Fruit fly (Drosophila melanogaster) whole organism, embryonic: Measurements from ENCODE around the gene MED15.

Source experiments
- Adf1 ChIP-seq: fragments of 200-800 bp; sonication (Bioruptor generic); IDR thresholded peaks from 2 replicates; pipeline ENCODE4 v1.3.6; 2022; ENCODE audit warnings: missing biosample characterization, missing genetic modification characterization
- Bgb ChIP-seq: fragments of 200-800 bp; sonication (Bioruptor generic); IDR thresholded peaks from 2 replicates; pipeline ENCODE4 v1.3.6; 2022; ENCODE audit warnings: missing biosample characterization, missing genetic modification characterization; ENCODE audit not compliant: partially characterized antibody
- Blimp-1 ChIP-seq: fragments of 200-800 bp; sonication (Bioruptor generic); optimal IDR thresholded peaks from 3 replicates; lab custom pipeline; 2018; ENCODE audit warnings: missing biosample characterization, missing genetic modification characterization, mild to moderate bottlenecking, moderate library complexity, missing genetic modification reagents
- CG11247 ChIP-seq: fragments of 200-800 bp; sonication (Bioruptor generic); IDR thresholded peaks from 2 replicates; pipeline ENCODE4 v1.3.6; 2022; ENCODE audit warnings: missing biosample characterization, missing genetic modification characterization
- CG11504 ChIP-seq: fragments of 200-800 bp; sonication (Bioruptor generic); optimal IDR thresholded peaks from 3 replicates; lab custom pipeline; 2019; ENCODE audit warnings: missing biosample characterization, mild to moderate bottlenecking, missing genetic modification characterization, moderate library complexity
- CG12071 ChIP-seq: fragments of 200-800 bp; sonication (Bioruptor generic); optimal IDR thresholded peaks from 3 replicates; lab custom pipeline; 2018; ENCODE audit warnings: missing biosample characterization, mild to moderate bottlenecking, missing genetic modification characterization
- CG12391 ChIP-seq: fragments of 200-800 bp; sonication (Bioruptor generic); optimal IDR thresholded peaks from 3 replicates; lab custom pipeline; 2018; ENCODE audit warnings: missing biosample characterization, mild to moderate bottlenecking, missing genetic modification characterization, moderate library complexity
- CG12769 ChIP-seq: fragments of 200-800 bp; sonication (Bioruptor generic); optimal IDR thresholded peaks from 2 replicates; lab custom pipeline; 2019; ENCODE audit warnings: missing biosample characterization, mild to moderate bottlenecking, missing genetic modification characterization, moderate library complexity
- CG13123 ChIP-seq: fragments of 200-800 bp; sonication (Bioruptor generic); optimal IDR thresholded peaks from 2 replicates; lab custom pipeline; 2016; ENCODE audit warnings: missing biosample characterization, missing genetic modification characterization
- CG13894 ChIP-seq: fragments of 200-800 bp; sonication (Bioruptor generic); optimal IDR thresholded peaks from 3 replicates; lab custom pipeline; 2018; ENCODE audit warnings: missing biosample characterization, mild to moderate bottlenecking, missing genetic modification characterization, moderate library complexity
- CG15269 ChIP-seq: fragments of 200-800 bp; sonication (Bioruptor generic); optimal IDR thresholded peaks from 2 replicates; lab custom pipeline; 2018; ENCODE audit warnings: missing biosample characterization, mild to moderate bottlenecking, missing genetic modification characterization, moderate library complexity
- CG15696 ChIP-seq: fragments of 200-800 bp; sonication (Bioruptor generic); optimal IDR thresholded peaks from 2 replicates; lab custom pipeline; 2019; ENCODE audit warnings: missing biosample characterization, mild to moderate bottlenecking, missing genetic modification characterization, moderate library complexity
- CG17186 ChIP-seq: fragments of 200-800 bp; sonication (Bioruptor generic); optimal IDR thresholded peaks from 3 replicates; lab custom pipeline; 2017; ENCODE audit warnings: missing biosample characterization, missing genetic modification reagents, missing genetic modification characterization
- CG17802 ChIP-seq: fragments of 200-800 bp; sonication (Bioruptor generic); optimal IDR thresholded peaks from 2 replicates; lab custom pipeline; 2018; ENCODE audit warnings: missing biosample characterization, mild to moderate bottlenecking, missing genetic modification characterization, moderate library complexity
- CG2129 ChIP-seq: fragments of 200-800 bp; sonication (Bioruptor generic); IDR thresholded peaks from 2 replicates; pipeline ENCODE4 v1.3.6; 2022; ENCODE audit warnings: missing biosample characterization, missing genetic modification characterization; ENCODE audit not compliant: partially characterized antibody
- CG4820 ChIP-seq: fragments of 200-800 bp; sonication (Bioruptor generic); optimal IDR thresholded peaks from 3 replicates; lab custom pipeline; 2016; ENCODE audit warnings: missing biosample characterization, missing genetic modification characterization
- CG5180 ChIP-seq: fragments of 200-800 bp; sonication (Bioruptor generic); optimal IDR thresholded peaks from 3 replicates; lab custom pipeline; 2017; ENCODE audit warnings: missing biosample characterization, missing genetic modification characterization, mild to moderate bottlenecking, moderate library complexity, missing genetic modification reagents
- CG6272 ChIP-seq: fragments of 200-800 bp; sonication (Bioruptor generic); IDR thresholded peaks from 2 replicates; pipeline ENCODE4 v1.3.6; 2022; ENCODE audit warnings: missing biosample characterization, missing genetic modification characterization
- CG7372 ChIP-seq: fragments of 200-800 bp; sonication (Bioruptor generic); IDR thresholded peaks from 2 replicates; pipeline ENCODE4 v1.3.6; 2022; ENCODE audit warnings: missing biosample characterization, missing genetic modification characterization
- CG7839 ChIP-seq: fragments of 200-800 bp; sonication (Bioruptor generic); optimal IDR thresholded peaks from 3 replicates; lab custom pipeline; 2018; ENCODE audit warnings: missing biosample characterization, mild to moderate bottlenecking, missing genetic modification characterization, moderate library complexity
- CG7928 ChIP-seq: fragments of 200-800 bp; sonication (Bioruptor generic); optimal IDR thresholded peaks from 2 replicates; lab custom pipeline; 2017; ENCODE audit warnings: missing biosample characterization, mild to moderate bottlenecking, missing genetic modification characterization
- CkIIα-i1 ChIP-seq: fragments of 200-800 bp; sonication (Bioruptor generic); IDR thresholded peaks from 2 replicates; pipeline ENCODE4 v1.3.6; 2022; ENCODE audit warnings: missing biosample characterization, missing genetic modification characterization
- D19B ChIP-seq: fragments of 200-800 bp; sonication (Bioruptor generic); optimal IDR thresholded peaks from 2 replicates; lab custom pipeline; 2017; ENCODE audit warnings: missing biosample characterization, mild to moderate bottlenecking, missing genetic modification characterization
- Doc2 ChIP-seq: fragments of 200-800 bp; sonication (Bioruptor generic); IDR thresholded peaks from 2 replicates; pipeline ENCODE4 v1.3.6; 2022; ENCODE audit warnings: missing biosample characterization, missing genetic modification characterization
- Drgx ChIP-seq: fragments of 200-800 bp; sonication (Bioruptor generic); IDR thresholded peaks from 2 replicates; pipeline ENCODE4 v1.3.6; 2022; ENCODE audit warnings: missing biosample characterization, missing genetic modification characterization
- E2f2 ChIP-seq: fragments of 200-800 bp; sonication (Bioruptor generic); IDR thresholded peaks from 2 replicates; pipeline ENCODE4 v1.3.6; 2022; ENCODE audit warnings: missing biosample characterization, missing genetic modification characterization
- Elba2 ChIP-seq: fragments of 200-800 bp; sonication (Bioruptor generic); optimal IDR thresholded peaks from 3 replicates; lab custom pipeline; 2016; ENCODE audit warnings: missing biosample characterization, missing genetic modification characterization
- Max ChIP-seq: fragments of 200-800 bp; sonication (Bioruptor generic); optimal IDR thresholded peaks from 2 replicates; lab custom pipeline; 2016; ENCODE audit warnings: missing biosample characterization, mild to moderate bottlenecking, missing genetic modification characterization
- Oli ChIP-seq: fragments of 200-800 bp; sonication (Bioruptor generic); optimal IDR thresholded peaks from 2 replicates; lab custom pipeline; 2018; ENCODE audit warnings: missing biosample characterization, mild to moderate bottlenecking, missing genetic modification characterization, moderate library complexity
- Scr ChIP-seq: fragments of 200-800 bp; sonication (Bioruptor generic); IDR thresholded peaks from 2 replicates; pipeline ENCODE4 v1.3.6; 2022; ENCODE audit warnings: missing biosample characterization, missing genetic modification characterization; ENCODE audit not compliant: partially characterized antibody
- Taf1 ChIP-seq: fragments of 200-800 bp; sonication (Bioruptor generic); IDR thresholded peaks from 2 replicates; pipeline ENCODE4 v1.3.6; 2022; ENCODE audit warnings: missing biosample characterization, missing genetic modification characterization
- bbx ChIP-seq: fragments of 200-800 bp; sonication (Bioruptor generic); IDR thresholded peaks from 2 replicates; pipeline ENCODE4 v1.3.6; 2022; ENCODE audit warnings: missing biosample characterization, missing genetic modification characterization; ENCODE audit not compliant: partially characterized antibody
- bsh ChIP-seq, 2 experiments: fragments of 200-800 bp; sonication (Bioruptor generic); optimal IDR thresholded peaks; 2 replicates each; lab custom pipeline; 2017 to 2018; ENCODE audit warnings: mild to moderate bottlenecking in 2 of 2, missing biosample characterization in 2 of 2, missing genetic modification characterization in 2 of 2, moderate library complexity in 1 of 2
- chm ChIP-seq: fragments of 200-800 bp; sonication (Bioruptor generic); IDR thresholded peaks from 2 replicates; pipeline ENCODE4 v1.3.6; 2022; ENCODE audit warnings: missing biosample characterization, missing genetic modification characterization
- dysf ChIP-seq: fragments of 200-800 bp; sonication (Bioruptor generic); IDR thresholded peaks from 3 replicates; pipeline ENCODE4 v1.3.6; 2022; ENCODE audit warnings: missing biosample characterization, missing genetic modification characterization
- gce ChIP-seq: fragments of 200-800 bp; sonication (Bioruptor generic); IDR thresholded peaks from 3 replicates; pipeline ENCODE4 v1.3.6; 2022; ENCODE audit warnings: missing biosample characterization, missing genetic modification characterization
- her ChIP-seq: fragments of 200-800 bp; sonication (Bioruptor generic); optimal IDR thresholded peaks from 2 replicates; lab custom pipeline; 2016; ENCODE audit warnings: missing biosample characterization, missing genetic modification characterization
- kni ChIP-seq: fragments of 200-800 bp; sonication (Bioruptor generic); optimal IDR thresholded peaks from 3 replicates; lab custom pipeline; 2017; ENCODE audit warnings: mild to moderate bottlenecking, missing biosample characterization, missing genetic modification reagents, missing genetic modification characterization
- lola ChIP-seq, 3 experiments: fragments of >200 bp in 2 of 3; fragments of 200-800 bp in 1 of 3; sonication (Bioruptor generic) in 1 of 3; optimal IDR thresholded peaks; 2 replicates each; lab custom pipeline; 2017 to 2019; ENCODE audit warnings: missing biosample characterization in 3 of 3, missing genetic modification characterization in 3 of 3, mild to moderate bottlenecking in 1 of 3, moderate library complexity in 1 of 3
- org-1 ChIP-seq: fragments of 200-800 bp; sonication (Bioruptor generic); optimal IDR thresholded peaks from 2 replicates; lab custom pipeline; 2017; ENCODE audit warnings: missing biosample characterization, missing genetic modification characterization
- otp ChIP-seq: fragments of 200-800 bp; sonication (Bioruptor generic); IDR thresholded peaks from 3 replicates; pipeline ENCODE4, ENCODE4 v1.3.6; 2022; ENCODE audit warnings: missing biosample characterization, missing genetic modification characterization
- p53 ChIP-seq: fragments of 200-800 bp; sonication (Bioruptor generic); optimal IDR thresholded peaks from 2 replicates; lab custom pipeline; 2016; ENCODE audit warnings: missing biosample characterization, missing genetic modification characterization
- row ChIP-seq: fragments of 200-800 bp; sonication (Bioruptor generic); IDR thresholded peaks from 3 replicates; pipeline ENCODE4 v1.3.6; 2022; ENCODE audit warnings: missing biosample characterization, missing genetic modification characterization
- seq ChIP-seq: fragments of 200-800 bp; sonication (Bioruptor generic); IDR thresholded peaks from 2 replicates; pipeline ENCODE4 v1.3.6; 2022; ENCODE audit warnings: missing biosample characterization, missing genetic modification characterization
- tll ChIP-seq, 2 experiments: fragments of 200-800 bp in 1 of 2; fragments of >200 bp in 1 of 2; sonication (Bioruptor generic) in 1 of 2; optimal IDR thresholded peaks; 2 replicates each; lab custom pipeline; 2017 to 2019; ENCODE audit warnings: missing biosample characterization in 2 of 2, missing genetic modification characterization in 2 of 2, mild to moderate bottlenecking in 1 of 2, moderate library complexity in 1 of 2
- unc-4 ChIP-seq: fragments of 200-800 bp; sonication (Bioruptor generic); IDR thresholded peaks from 2 replicates; pipeline ENCODE4 v1.3.6; 2022; ENCODE audit warnings: missing biosample characterization, missing genetic modification characterization; ENCODE audit not compliant: partially characterized antibody
- vvl ChIP-seq: fragments of 200-800 bp; sonication (Bioruptor generic); IDR thresholded peaks from 2 replicates; pipeline ENCODE4 v1.3.6; 2022; ENCODE audit warnings: missing biosample characterization, missing genetic modification characterization
- wdn ChIP-seq: fragments of 200-800 bp; sonication (Bioruptor generic); IDR thresholded peaks from 2 replicates; pipeline ENCODE4 v1.3.6; 2022; ENCODE audit warnings: missing biosample characterization, missing genetic modification characterization

Gene MED15

DNA sequence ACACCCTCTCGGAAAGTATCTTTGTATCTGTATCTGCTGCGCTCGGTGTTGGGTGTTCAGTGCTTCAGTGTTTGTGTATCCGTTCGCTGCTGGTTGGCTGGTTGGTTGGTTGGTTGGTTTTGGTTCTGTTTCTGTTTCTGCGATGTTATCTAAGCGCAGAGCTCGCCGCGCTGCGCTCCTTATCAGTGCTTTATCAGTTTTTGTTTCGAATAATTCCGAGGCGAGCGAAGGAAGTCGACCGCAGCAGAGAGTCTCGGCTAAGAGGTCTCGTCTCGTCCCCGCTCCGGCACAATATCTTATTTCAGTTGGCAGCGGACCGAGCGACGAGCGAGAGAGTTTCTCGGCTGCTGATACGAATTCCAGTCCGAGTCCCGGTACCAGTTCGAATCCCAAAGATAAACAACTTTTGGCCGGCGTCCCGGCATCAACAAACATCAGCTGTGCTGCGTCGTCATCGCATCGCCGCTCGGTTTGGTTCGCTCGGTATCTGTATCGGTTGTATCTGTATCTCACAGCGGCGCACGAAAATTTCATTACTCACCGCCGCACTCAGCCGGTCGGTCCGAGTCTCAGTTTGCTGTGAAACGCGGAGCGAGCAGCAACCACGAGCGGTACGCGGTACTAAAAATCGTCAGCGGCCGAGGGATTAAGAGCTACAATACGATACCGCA lies 50.5 kb downstream of the MED15 start (continued):
- peak; percentile 90 for TF ChIP-seq CG13894
- TF ChIP-seq D19B: peak; percentile 49
- TF ChIP-seq CkIIα-i1 (GFP tag; lab: Robert Waterston, UW): no peak
- peak; percentile 59 for TF ChIP-seq vvl
- peak; percentile 71 for TF ChIP-seq CG12071
- TF ChIP-seq org-1 (GFP tag; lab: Kevin White, UChicago): no peak
- no peak for TF ChIP-seq wdn
- peak; percentile 50 for TF ChIP-seq Scr (GFP tag; lab: Robert Waterston, UW)
- no peak for TF ChIP-seq Elba2 (GFP tag; lab: Kevin White, UChicago)
- peak; percentile 98 for TF ChIP-seq CG12769 (tag; lab: Kevin White, UChicago)
- TF ChIP-seq tll (GFP tag; optimal IDR thresholded peaks at IDR 0.05; lab: Kevin White, UChicago): no peak
- no peak for TF ChIP-seq CG17802
- TF ChIP-seq Max (GFP tag; lab: Kevin White, UChicago): no peak
- TF ChIP-seq CG17186 (GFP tag; lab: Kevin White, UChicago): no peak
- TF ChIP-seq Doc2 (GFP tag; lab: Robert Waterston, UW): no peak
- no peak for TF ChIP-seq Taf1 (GFP tag; lab: Robert Waterston, UW)
- no peak for TF ChIP-seq seq (GFP tag; lab: Robert Waterston, UW)
- TF ChIP-seq Oli: no peak
- peak; percentile 91 for TF ChIP-seq CG5180 (GFP tag; lab: Kevin White, UChicago)
- TF ChIP-seq lola (GFP tag; optimal IDR thresholded peaks at IDR 0.05; lab: Kevin White, UChicago): no peak
- peak; percentile 42 for TF ChIP-seq CG7839 (tag; lab: Kevin White, UChicago)
- TF ChIP-seq CG2129 (GFP tag; lab: Robert Waterston, UW): peak; percentile 33; the same call in 1 of the 2 replicates
- peak; percentile 64 for TF ChIP-seq Bgb (GFP tag; lab: Robert Waterston, UW)
- TF ChIP-seq gce (GFP tag; lab: Robert Waterston, UW): no peak; the same call in 2 of the 3 replicates
- TF ChIP-seq CG12391 (tag; lab: Kevin White, UChicago): no peak
- TF ChIP-seq CG7928 (GFP tag; lab: Kevin White, UChicago): peak; percentile 32
- TF ChIP-seq Adf1 (GFP tag; lab: Robert Waterston, UW): peak; percentile 86
- TF ChIP-seq dysf (GFP tag; lab: Robert Waterston, UW): no peak
- peak; percentile 43 for TF ChIP-seq CG11504 (tag; lab: Kevin White, UChicago)
- peak; percentile 64 for TF ChIP-seq bbx (GFP tag; lab: Robert Waterston, UW)
- peak; percentile 81 for TF ChIP-seq chm (GFP tag; lab: Robert Waterston, UW)
- TF ChIP-seq CG15269 (tag; lab: Kevin White, UChicago): peak; percentile 21
- 0 out of 2 replicates have a peak, but pooled peaks have one; percentile 1 for TF ChIP-seq CG11247 (GFP tag; lab: Robert Waterston, UW)
- TF ChIP-seq E2f2: peak; percentile 22; the same call in 1 of the 2 replicates
- peak; percentile 19 for TF ChIP-seq Blimp-1 (GFP tag; lab: Kevin White, UChicago)
- TF ChIP-seq her (GFP tag; lab: Kevin White, UChicago): peak; percentile 81
- peak; percentile 96 for TF ChIP-seq kni (GFP tag; lab: Kevin White, UChicago)
- TF ChIP-seq unc-4 (GFP tag; lab: Robert Waterston, UW): peak; percentile 52
- TF ChIP-seq bsh (GFP tag; optimal IDR thresholded peaks at IDR 0.05; lab: Kevin White, UChicago): peak in 1 of 2 experiments; percentile 39
- TF ChIP-seq CG13123 (GFP tag; lab: Kevin White, UChicago): no peak
- no peak for TF ChIP-seq Drgx (GFP tag; lab: Robert Waterston, UW)
- TF ChIP-seq otp: 0 out of 3 replicates have a peak, but pooled peaks have one; percentile 33
- no peak for TF ChIP-seq p53 (GFP tag; lab: Kevin White, UChicago)
- no peak for TF ChIP-seq CG7372 (GFP tag; lab: Robert Waterston, UW)
- no peak for TF ChIP-seq CG6272
- TF ChIP-seq row (GFP tag; lab: Robert Waterston, UW): peak; percentile 12; the same call in 1 of the 3 replicates
- TF ChIP-seq CG4820: no peak
- TF ChIP-seq CG15696 (tag; lab: Kevin White, UChicago): no peak
